Fruit fly (Drosophila melanogaster) Kc167 (cell line): ENCODE measurements around the gene hzg.

Experiments
- Myc ChIP-seq: fragments of >200 bp; optimal IDR thresholded peaks from 2 replicates; lab custom pipeline; 2017; ENCODE audit warnings: missing external identifiers
- Sin3A ChIP-seq: fragments of >200 bp; optimal IDR thresholded peaks from 2 replicates; lab custom pipeline; 2018; ENCODE audit warnings: missing external identifiers
- h ChIP-seq: fragments of >200 bp; optimal IDR thresholded peaks from 3 replicates; lab custom pipeline; 2018; ENCODE audit warnings: missing external identifiers
- insv ChIP-seq: fragments of >200 bp; optimal IDR thresholded peaks from 3 replicates; lab custom pipeline; 2018; ENCODE audit warnings: missing external identifiers
- psq ChIP-seq: fragments of >200 bp; optimal IDR thresholded peaks from 2 replicates; lab custom pipeline; 2017; ENCODE audit warnings: missing external identifiers
- ttk ChIP-seq: sonication (Bioruptor generic); optimal IDR thresholded peaks from 2 replicates; lab custom pipeline; 2017; ENCODE audit warnings: missing external identifiers

- no peak for TF ChIP-seq insv
- no peak for TF ChIP-seq psq (lab: Kevin White, UChicago)
- no peak for TF ChIP-seq Sin3A
- no peak for TF ChIP-seq h (lab: Kevin White, UChicago)
- TF ChIP-seq Myc = no peak
- TF ChIP-seq ttk (lab: Kevin White, UChicago) = no peak
Measured at dm6 chr3L:16025020-16025680, 20.6 kb upstream of the hzg start.
